Worm (Caenorhabditis elegans) whole organism, mixed stage, embryonic: ENCODE data around the gene C16C8.25.

Experiments used
- ceh-43 ChIP-seq: fragments of 200-800 bp; sonication (Bioruptor generic); optimal IDR thresholded peaks from 2 replicates; lab custom pipeline; 2018; ENCODE audit warnings: mild to moderate bottlenecking, missing genetic modification characterization, moderate library complexity, missing compliant biosample characterization
- elt-1 ChIP-seq: sonication (generic microtip); optimal IDR thresholded peaks from 2 replicates; lab custom pipeline; 2017; ENCODE audit warnings: missing genetic modification characterization, mild to moderate bottlenecking, missing compliant biosample characterization, antibody characterized with exemption, moderate library complexity, borderline replicate concordance; ENCODE audit not compliant: insufficient read depth
- ham-2 ChIP-seq: fragments of 200-800 bp; sonication (Bioruptor generic); optimal IDR thresholded peaks from 2 replicates; lab custom pipeline; 2018; ENCODE audit warnings: mild to moderate bottlenecking, missing genetic modification characterization, missing compliant biosample characterization
- nhr-237 ChIP-seq: fragments of 150-350 bp; optimal IDR thresholded peaks from 2 replicates; lab custom pipeline; 2014; ENCODE audit warnings: missing biosample characterization, missing genetic modification characterization
- nhr-28 ChIP-seq: fragments of 150-350 bp; optimal IDR thresholded peaks from 2 replicates; lab custom pipeline; 2014; ENCODE audit warnings: missing biosample characterization, missing genetic modification characterization
- pha-4 ChIP-seq: fragments of 150-350 bp; optimal IDR thresholded peaks from 2 replicates; lab custom pipeline; 2018; ENCODE audit warnings: missing biosample characterization, missing genetic modification reagents, missing genetic modification characterization
- sem-2 ChIP-seq: fragments of 200-800 bp; sonication (Bioruptor generic); optimal IDR thresholded peaks from 2 replicates; lab custom pipeline; 2018; ENCODE audit warnings: mild to moderate bottlenecking, missing genetic modification characterization, missing compliant biosample characterization
- snpc-4 ChIP-seq: fragments of 150-350 bp; optimal IDR thresholded peaks from 2 replicates; lab custom pipeline; 2014; ENCODE audit warnings: missing biosample characterization, missing genetic modification characterization
- sptf-1 ChIP-seq: sonication (generic microtip); optimal IDR thresholded peaks from 2 replicates; lab custom pipeline; 2017; ENCODE audit warnings: mild to moderate bottlenecking, missing genetic modification characterization, moderate library complexity, missing compliant biosample characterization
- unc-39 ChIP-seq: fragments of 150-350 bp; optimal IDR thresholded peaks from 2 replicates; lab custom pipeline; 2014; ENCODE audit warnings: missing biosample characterization, missing genetic modification characterization
- unc-62 ChIP-seq: fragments of 150-350 bp; optimal IDR thresholded peaks from 2 replicates; lab custom pipeline; 2014; ENCODE audit warnings: missing biosample characterization, missing genetic modification reagents, missing genetic modification characterization
- zip-8 ChIP-seq: fragments of 150-350 bp; optimal IDR thresholded peaks from 2 replicates; lab custom pipeline; 2014; ENCODE audit warnings: missing biosample characterization, missing genetic modification characterization
- ztf-11 ChIP-seq: fragments of 150-350 bp; optimal IDR thresholded peaks from 2 replicates; lab custom pipeline; 2014; ENCODE audit warnings: missing biosample characterization, missing genetic modification characterization

ce11 chrII:3459199-3459598, 10.2 kb downstream of the C16C8.25 start:
- no peak for TF ChIP-seq zip-8
- no peak for TF ChIP-seq unc-39 (tag; lab: Kevin White, UChicago)
- TF ChIP-seq elt-1 (tag; lab: Kevin White, UChicago) = no peak
- TF ChIP-seq ztf-11 (tag; lab: Kevin White, UChicago) = no peak
- TF ChIP-seq pha-4 = no peak
- no peak for TF ChIP-seq sem-2 (GFP tag; lab: Kevin White, UChicago)
- TF ChIP-seq nhr-28 (tag; lab: Kevin White, UChicago) = no peak
- no peak for TF ChIP-seq unc-62
- no peak for TF ChIP-seq nhr-237
- TF ChIP-seq ham-2 (GFP tag; lab: Kevin White, UChicago) = no peak
- no peak for TF ChIP-seq snpc-4 (tag; lab: Kevin White, UChicago)
- no peak for TF ChIP-seq ceh-43 (GFP tag; lab: Kevin White, UChicago)
- TF ChIP-seq sptf-1 (tag; lab: Kevin White, UChicago) = no peak
